Fruit fly (Drosophila melanogaster) whole organism, embryonic: ENCODE results near the gene Srr.

Source experiments
- BEAF-32 ChIP-seq: fragments of 200-800 bp; sonication (Bioruptor generic); optimal IDR thresholded peaks from 3 replicates; lab custom pipeline; 2017; ENCODE audit warnings: missing biosample characterization, missing genetic modification characterization, mild to moderate bottlenecking, moderate library complexity, missing genetic modification reagents
- CG10274 ChIP-seq: fragments of 200-800 bp; sonication (Bioruptor generic); optimal IDR thresholded peaks from 3 replicates; lab custom pipeline; 2017; ENCODE audit warnings: missing biosample characterization, mild to moderate bottlenecking, missing genetic modification characterization
- CG11247 ChIP-seq: fragments of 200-800 bp; sonication (Bioruptor generic); IDR thresholded peaks from 2 replicates; pipeline ENCODE4 v1.3.6; 2022; ENCODE audit warnings: missing biosample characterization, missing genetic modification characterization
- CG11398 ChIP-seq: fragments of 200-800 bp; sonication (Bioruptor generic); optimal IDR thresholded peaks from 2 replicates; lab custom pipeline; 2016; ENCODE audit warnings: missing biosample characterization, missing genetic modification characterization
- CG11695 ChIP-seq: fragments of 200-800 bp; sonication (Bioruptor generic); IDR thresholded peaks from 3 replicates; pipeline ENCODE4 v1.3.6; 2022; ENCODE audit warnings: missing biosample characterization, missing genetic modification characterization
- CG15073 ChIP-seq: fragments of 200-800 bp; sonication (Bioruptor generic); optimal IDR thresholded peaks from 2 replicates; lab custom pipeline; 2016; ENCODE audit warnings: missing biosample characterization, missing genetic modification characterization
- CG2120 ChIP-seq: fragments of 200-800 bp; sonication (Bioruptor generic); optimal IDR thresholded peaks from 3 replicates; lab custom pipeline; 2016; ENCODE audit warnings: missing biosample characterization, missing genetic modification characterization
- CG3163 ChIP-seq: fragments of 200-800 bp; sonication (Bioruptor generic); optimal IDR thresholded peaks from 3 replicates; lab custom pipeline; 2016; ENCODE audit warnings: missing biosample characterization, missing genetic modification characterization
- CG32532 ChIP-seq: fragments of 200-800 bp; sonication (Bioruptor generic); IDR thresholded peaks from 2 replicates; pipeline ENCODE4 v1.3.6; 2022; ENCODE audit warnings: missing biosample characterization, missing genetic modification characterization
- CG33557 ChIP-seq: fragments of 200-800 bp; sonication (Bioruptor generic); optimal IDR thresholded peaks from 2 replicates; lab custom pipeline; 2019; ENCODE audit warnings: missing biosample characterization, mild to moderate bottlenecking, missing genetic modification characterization, moderate library complexity
- CG3995 ChIP-seq: fragments of 200-800 bp; sonication (Bioruptor generic); optimal IDR thresholded peaks from 3 replicates; lab custom pipeline; 2016; ENCODE audit warnings: missing biosample characterization, missing genetic modification characterization
- CG4328 ChIP-seq: fragments of 200-800 bp; sonication (Bioruptor generic); optimal IDR thresholded peaks from 3 replicates; lab custom pipeline; 2017; ENCODE audit warnings: missing biosample characterization, missing genetic modification reagents, missing genetic modification characterization
- CG43689 ChIP-seq: fragments of 200-800 bp; sonication (Bioruptor generic); IDR thresholded peaks from 2 replicates; pipeline ENCODE4 v1.3.6; 2022; ENCODE audit warnings: missing biosample characterization, missing genetic modification characterization
- CG5953 ChIP-seq: fragments of 200-800 bp; sonication (Bioruptor generic); IDR thresholded peaks from 2 replicates; pipeline ENCODE4 v1.3.6; 2022; ENCODE audit warnings: missing biosample characterization, missing genetic modification characterization
- CG6175 ChIP-seq: fragments of 200-800 bp; sonication (Bioruptor generic); IDR thresholded peaks from 3 replicates; pipeline ENCODE4 v1.3.6; 2022; ENCODE audit warnings: missing biosample characterization, missing genetic modification characterization
- CG6854 ChIP-seq: fragments of 200-800 bp; sonication (Bioruptor generic); optimal IDR thresholded peaks from 3 replicates; lab custom pipeline; 2017; ENCODE audit warnings: missing biosample characterization, mild to moderate bottlenecking, missing genetic modification characterization
- CG7745 ChIP-seq: fragments of 200-800 bp; sonication (Bioruptor generic); optimal IDR thresholded peaks from 2 replicates; lab custom pipeline; 2018; ENCODE audit warnings: missing biosample characterization, mild to moderate bottlenecking, missing genetic modification characterization, moderate library complexity
- CG7839 ChIP-seq: fragments of 200-800 bp; sonication (Bioruptor generic); optimal IDR thresholded peaks from 3 replicates; lab custom pipeline; 2018; ENCODE audit warnings: missing biosample characterization, mild to moderate bottlenecking, missing genetic modification characterization, moderate library complexity
- CG8281 ChIP-seq: fragments of 200-800 bp; sonication (Bioruptor generic); optimal IDR thresholded peaks from 2 replicates; lab custom pipeline; 2018; ENCODE audit warnings: missing biosample characterization, mild to moderate bottlenecking, missing genetic modification characterization, moderate library complexity
- Camta ChIP-seq: fragments of 200-800 bp; sonication (Bioruptor generic); optimal IDR thresholded peaks from 2 replicates; lab custom pipeline; 2016; ENCODE audit warnings: missing biosample characterization, missing genetic modification characterization
- Dbx ChIP-seq: fragments of 200-800 bp; sonication (Bioruptor generic); IDR thresholded peaks from 3 replicates; pipeline ENCODE4 v1.3.6; 2022; ENCODE audit warnings: missing biosample characterization, missing genetic modification characterization
- Dip2 ChIP-seq: fragments of 200-800 bp; sonication (Bioruptor generic); IDR thresholded peaks from 2 replicates; pipeline ENCODE4 v1.3.6; 2022; ENCODE audit warnings: missing biosample characterization, missing genetic modification characterization
- GATAe ChIP-seq: fragments of 200-800 bp; sonication (Bioruptor generic); conservative IDR thresholded peaks from 2 replicates; pipeline ENCODE4 v1.3.6; 2022; ENCODE audit warnings: missing biosample characterization, missing genetic modification characterization
- HLHmδ ChIP-seq: fragments of 200-800 bp; sonication (Bioruptor generic); optimal IDR thresholded peaks from 2 replicates; lab custom pipeline; 2018; ENCODE audit warnings: missing biosample characterization, mild to moderate bottlenecking, missing genetic modification characterization, moderate library complexity
- Hr3 ChIP-seq: fragments of 200-800 bp; sonication (Bioruptor generic); optimal IDR thresholded peaks from 3 replicates; lab custom pipeline; 2016; ENCODE audit warnings: missing biosample characterization, missing genetic modification characterization
- Hr78 ChIP-seq, 2 experiments: fragments of 200-800 bp in 1 of 2; fragments of >200 bp in 1 of 2; sonication (Bioruptor generic) in 1 of 2; optimal IDR thresholded peaks; 2 replicates each; lab custom pipeline; 2017 to 2019; ENCODE audit warnings: missing biosample characterization in 2 of 2, missing genetic modification characterization in 2 of 2, mild to moderate bottlenecking in 1 of 2, moderate library complexity in 1 of 2
- Nf-YB ChIP-seq: fragments of 200-800 bp; sonication (Bioruptor generic); optimal IDR thresholded peaks from 3 replicates; lab custom pipeline; 2019; ENCODE audit warnings: missing biosample characterization, mild to moderate bottlenecking, missing genetic modification characterization, moderate library complexity
- Scr ChIP-seq: fragments of 200-800 bp; sonication (Bioruptor generic); IDR thresholded peaks from 2 replicates; pipeline ENCODE4 v1.3.6; 2022; ENCODE audit warnings: missing biosample characterization, missing genetic modification characterization; ENCODE audit not compliant: partially characterized antibody
- Xrp1 ChIP-seq: fragments of 200-800 bp; sonication (Bioruptor generic); IDR thresholded peaks from 2 replicates; pipeline ENCODE4 v1.3.6; 2022; ENCODE audit warnings: missing biosample characterization, missing genetic modification characterization
- bbx ChIP-seq: fragments of 200-800 bp; sonication (Bioruptor generic); IDR thresholded peaks from 2 replicates; pipeline ENCODE4 v1.3.6; 2022; ENCODE audit warnings: missing biosample characterization, missing genetic modification characterization; ENCODE audit not compliant: partially characterized antibody
- cas ChIP-seq: fragments of 200-800 bp; sonication (Bioruptor generic); IDR thresholded peaks from 2 replicates; pipeline ENCODE4 v1.3.6; 2022; ENCODE audit warnings: missing biosample characterization, missing genetic modification characterization
- chif ChIP-seq, 2 experiments: fragments of 200-800 bp; sonication (Bioruptor generic); optimal IDR thresholded peaks; 3 replicates each; lab custom pipeline; 2016; ENCODE audit warnings: missing biosample characterization in 2 of 2, missing genetic modification characterization in 2 of 2
- esg ChIP-seq: fragments of 200-800 bp; sonication (Bioruptor generic); conservative IDR thresholded peaks from 2 replicates; pipeline ENCODE4 v1.3.6; 2022; ENCODE audit warnings: missing biosample characterization, missing genetic modification characterization
- gcm ChIP-seq: fragments of 200-800 bp; sonication (Bioruptor generic); optimal IDR thresholded peaks from 2 replicates; lab custom pipeline; 2019; ENCODE audit warnings: missing biosample characterization, mild to moderate bottlenecking, missing genetic modification characterization, moderate library complexity
- jigr1 ChIP-seq: fragments of 200-800 bp; sonication (Bioruptor generic); IDR thresholded peaks from 3 replicates; pipeline ENCODE4 v1.3.6; 2022; ENCODE audit warnings: missing biosample characterization, missing genetic modification characterization
- pb ChIP-seq: fragments of 200-800 bp; sonication (Bioruptor generic); optimal IDR thresholded peaks from 3 replicates; lab custom pipeline; 2016; ENCODE audit warnings: missing biosample characterization, missing genetic modification characterization
- pzg ChIP-seq: fragments of 200-800 bp; sonication (Bioruptor generic); optimal IDR thresholded peaks from 3 replicates; lab custom pipeline; 2018; ENCODE audit warnings: missing biosample characterization, mild to moderate bottlenecking, missing genetic modification characterization, moderate library complexity
- rib ChIP-seq: fragments of 200-800 bp; sonication (Bioruptor generic); IDR thresholded peaks from 2 replicates; pipeline ENCODE4 v1.3.6; 2022; ENCODE audit warnings: missing biosample characterization, missing genetic modification characterization
- run ChIP-seq: fragments of 200-800 bp; sonication (Bioruptor generic); optimal IDR thresholded peaks from 3 replicates; lab custom pipeline; 2018; ENCODE audit warnings: missing biosample characterization, mild to moderate bottlenecking, missing genetic modification characterization
- sc ChIP-seq, 3 experiments: fragments of >200 bp in 2 of 3; fragments of 200-800 bp in 1 of 3; sonication (Bioruptor generic) in 1 of 3; optimal IDR thresholded peaks; 2 replicates in 2 of 3; 3 replicates in 1 of 3; lab custom pipeline; 2017; ENCODE audit warnings: mild to moderate bottlenecking in 1 of 3, missing biosample characterization in 1 of 3, missing genetic modification characterization in 1 of 3, missing genetic modification reagents in 1 of 3
- schlank ChIP-seq: fragments of 200-800 bp; sonication (Bioruptor generic); optimal IDR thresholded peaks from 2 replicates; lab custom pipeline; 2018; ENCODE audit warnings: missing biosample characterization, mild to moderate bottlenecking, missing genetic modification characterization
- sd ChIP-seq: fragments of 200-800 bp; sonication (Bioruptor generic); optimal IDR thresholded peaks from 3 replicates; lab custom pipeline; 2018; ENCODE audit warnings: missing biosample characterization, mild to moderate bottlenecking, missing genetic modification characterization, moderate library complexity
- seq ChIP-seq: fragments of 200-800 bp; sonication (Bioruptor generic); IDR thresholded peaks from 2 replicates; pipeline ENCODE4 v1.3.6; 2022; ENCODE audit warnings: missing biosample characterization, missing genetic modification characterization
- slbo ChIP-seq: fragments of 200-800 bp; sonication (Bioruptor generic); IDR thresholded peaks from 2 replicates; pipeline ENCODE4 v1.3.6; 2022; ENCODE audit warnings: missing biosample characterization, missing genetic modification characterization
- sug ChIP-seq: fragments of 200-800 bp; optimal IDR thresholded peaks from 2 replicates; lab custom pipeline; 2019; ENCODE audit warnings: missing biosample characterization, mild to moderate bottlenecking, missing genetic modification characterization, moderate library complexity
- tap ChIP-seq: fragments of 200-800 bp; optimal IDR thresholded peaks from 3 replicates; lab custom pipeline; 2019; ENCODE audit warnings: missing biosample characterization, mild to moderate bottlenecking, missing genetic modification characterization, moderate library complexity
- wek ChIP-seq: fragments of 200-800 bp; sonication (Bioruptor generic); optimal IDR thresholded peaks from 3 replicates; lab custom pipeline; 2018; ENCODE audit warnings: missing biosample characterization, mild to moderate bottlenecking, missing genetic modification characterization, moderate library complexity
- zf30C ChIP-seq: fragments of 200-800 bp; sonication (Bioruptor generic); optimal IDR thresholded peaks from 3 replicates; lab custom pipeline; 2018; ENCODE audit warnings: missing biosample characterization, mild to moderate bottlenecking, missing genetic modification characterization

The Srr gene

DNA sequence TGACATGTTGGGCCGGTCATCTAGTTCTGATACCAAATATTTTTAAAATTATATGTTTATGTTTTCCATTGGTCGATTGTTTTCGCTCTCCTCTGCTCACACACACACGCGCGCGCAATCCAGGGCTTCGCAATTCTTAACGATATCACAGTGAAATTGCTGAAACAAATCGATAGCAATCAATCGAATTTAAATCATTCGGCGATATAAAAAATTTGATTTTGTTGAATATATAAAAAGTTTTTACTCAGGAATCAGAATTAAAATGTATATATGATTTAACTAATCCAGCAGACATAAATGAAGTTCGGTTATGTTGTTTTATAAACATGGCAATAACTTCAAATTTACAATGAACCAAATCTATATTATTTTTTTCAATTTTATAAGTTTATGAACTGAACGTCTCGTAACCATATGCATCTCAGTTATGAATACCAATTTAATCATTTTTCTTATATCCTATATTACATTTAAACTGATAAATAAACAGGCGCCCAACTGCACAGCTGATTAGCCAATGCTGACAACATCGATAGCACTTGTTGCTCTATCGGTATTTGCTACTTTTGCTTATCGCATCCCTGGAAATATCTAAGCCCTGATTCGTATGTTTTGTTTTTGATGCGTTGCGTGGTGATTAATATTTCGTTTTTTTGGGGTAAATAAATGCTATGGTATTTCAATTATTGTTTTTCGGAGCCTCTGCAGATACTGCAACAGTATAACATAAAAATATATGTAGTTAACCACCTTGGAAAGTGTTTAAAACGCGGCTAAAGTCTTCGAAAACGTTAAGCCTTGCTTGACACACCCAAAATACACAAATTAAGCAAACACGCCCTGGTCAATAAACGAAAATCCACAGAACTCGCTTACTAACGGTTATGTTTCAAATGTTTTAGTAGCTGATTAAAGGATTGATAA, 30.3 kb upstream of the Srr start, which contains the start of the genes Aduk and pasi2 (continued):
- TF ChIP-seq BEAF-32 (GFP tag; lab: Kevin White, UChicago), result peak; percentile 87
- TF ChIP-seq bbx (GFP tag; lab: Robert Waterston, UW), result peak; percentile 75
- peak; percentile 93 for TF ChIP-seq Nf-YB (GFP tag; lab: Kevin White, UChicago)
- no peak for TF ChIP-seq cas (GFP tag; lab: Robert Waterston, UW)
- TF ChIP-seq CG8281 (tag; lab: Kevin White, UChicago), result no peak
- no peak for TF ChIP-seq CG6854 (GFP tag; lab: Kevin White, UChicago)
- TF ChIP-seq rib (GFP tag; lab: Robert Waterston, UW), result no peak
- TF ChIP-seq GATAe, result no peak
- no peak for TF ChIP-seq zf30C
- no peak for TF ChIP-seq CG4328 (GFP tag; lab: Kevin White, UChicago)
- TF ChIP-seq Xrp1 (GFP tag; lab: Robert Waterston, UW), result no peak
- TF ChIP-seq CG11247, result no peak
- TF ChIP-seq Hr78 (GFP tag; optimal IDR thresholded peaks at IDR 0.05; lab: Kevin White, UChicago), result no peak
- TF ChIP-seq HLHmδ, result no peak
- 0 out of 2 replicates have a peak, but pooled peaks have one; percentile 29 for TF ChIP-seq CG32532
- no peak for TF ChIP-seq CG10274 (GFP tag; lab: Kevin White, UChicago)
- TF ChIP-seq CG7745 (tag; lab: Kevin White, UChicago), result no peak
- TF ChIP-seq wek, result no peak
- no peak for TF ChIP-seq CG6175 (GFP tag; lab: Robert Waterston, UW)
- TF ChIP-seq tap (tag; lab: Kevin White, UChicago), result no peak
- TF ChIP-seq seq (GFP tag; lab: Robert Waterston, UW), result no peak
- TF ChIP-seq jigr1 (GFP tag; lab: Robert Waterston, UW), result no peak
- TF ChIP-seq Camta, result no peak
- no peak for TF ChIP-seq CG43689 (GFP tag; lab: Robert Waterston, UW)
- TF ChIP-seq gcm, result no peak
- no peak for TF ChIP-seq schlank (tag; lab: Kevin White, UChicago)
- TF ChIP-seq slbo, result no peak
- TF ChIP-seq sug (tag; lab: Kevin White, UChicago), result peak; percentile 23
- TF ChIP-seq Dbx (GFP tag; lab: Robert Waterston, UW), result 0 out of 3 replicates have a peak, but pooled peaks have one; percentile 39
- no peak for TF ChIP-seq CG7839 (tag; lab: Kevin White, UChicago)
- TF ChIP-seq esg, result no peak
- peak; percentile 8 for TF ChIP-seq CG2120 (GFP tag; lab: Kevin White, UChicago)
- no peak for TF ChIP-seq sc (optimal IDR thresholded peaks at IDR 0.05; lab: Kevin White, UChicago)
- TF ChIP-seq sc (GFP tag; optimal IDR thresholded peaks at IDR 0.05; lab: Kevin White, UChicago), result no peak
- TF ChIP-seq sd (tag; lab: Kevin White, UChicago), result peak; percentile 87
- TF ChIP-seq chif (GFP tag; optimal IDR thresholded peaks at IDR 0.05; lab: Kevin White, UChicago), result no peak
- no peak for TF ChIP-seq CG11695 (GFP tag; lab: Robert Waterston, UW)
- no peak for TF ChIP-seq CG5953 (GFP tag; lab: Robert Waterston, UW)
- TF ChIP-seq Hr3, result no peak
- TF ChIP-seq run (tag; lab: Kevin White, UChicago), result no peak
- TF ChIP-seq CG15073 (GFP tag; lab: Kevin White, UChicago), result no peak
- TF ChIP-seq CG11398 (GFP tag; lab: Kevin White, UChicago), result no peak
- TF ChIP-seq pb (GFP tag; lab: Kevin White, UChicago), result no peak
- no peak for TF ChIP-seq CG33557
- peak; percentile 84 for TF ChIP-seq pzg (GFP tag; lab: Kevin White, UChicago)
- TF ChIP-seq CG3995 (GFP tag; lab: Kevin White, UChicago), result peak; percentile 85
- no peak for TF ChIP-seq CG3163
- TF ChIP-seq Dip2 (GFP tag; lab: Robert Waterston, UW), result no peak
- TF ChIP-seq Scr, result peak; percentile 74
